Worm (Caenorhabditis elegans): Measurements from ENCODE around the gene stn-2.

stn-2 gene

DNA sequence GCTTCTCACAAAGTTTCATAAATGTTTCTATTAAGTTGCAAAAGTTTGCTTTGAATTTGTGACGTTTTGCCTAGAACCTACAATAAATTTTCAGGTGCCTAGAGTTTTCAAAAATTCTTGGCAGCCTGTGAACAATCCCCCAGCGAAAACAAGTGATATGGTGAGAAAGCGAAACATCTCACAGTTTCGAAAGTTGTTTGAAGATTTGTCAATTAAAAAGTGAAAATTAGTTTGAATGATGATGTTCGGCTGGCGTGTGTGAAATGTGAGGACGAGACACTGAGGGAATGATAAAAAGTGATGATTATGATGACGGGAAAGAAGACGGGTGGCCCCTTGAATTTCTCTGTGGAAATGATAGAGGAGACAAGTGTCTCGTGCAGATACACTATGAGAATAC lies 41.6 kb downstream of the stn-2 start:
- peak in 1 of 6 experiments; percentile 11 for TF ChIP-seq elt-3 (tag; optimal IDR thresholded peaks at IDR 0.05)
- TF ChIP-seq unc-86 (tag; optimal IDR thresholded peaks at IDR 0.05): no peak
- TF ChIP-seq blmp-1 (tag; optimal IDR thresholded peaks at IDR 0.05): peak; percentile 78

DNA sequence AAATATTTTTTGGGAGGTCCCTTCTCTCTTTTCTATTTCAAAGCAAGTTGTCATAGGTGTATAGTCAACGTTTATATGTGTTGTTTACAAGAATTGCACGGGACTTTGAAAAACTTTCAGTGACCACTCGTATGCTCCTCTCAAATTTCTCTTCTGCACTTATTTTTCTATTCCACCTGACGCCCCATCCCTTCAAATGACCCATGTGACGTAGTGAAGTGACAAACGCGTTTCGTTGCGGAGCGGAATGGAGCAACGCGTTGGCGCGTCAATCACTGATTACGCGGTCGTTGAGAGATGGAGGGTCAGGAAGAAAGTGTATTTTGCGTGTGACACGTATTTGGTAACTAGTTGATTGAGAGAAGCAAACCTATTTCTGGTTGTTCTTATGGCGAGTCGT lies 44.4 kb downstream of the stn-2 start:
- TF ChIP-seq zag-1 (tag; optimal IDR thresholded peaks at IDR 0.05): no peak
- TF ChIP-seq ceh-88 (GFP tag; IDR thresholded peaks at IDR 0.05): no peak
- TF ChIP-seq fkh-8 (tag; optimal IDR thresholded peaks at IDR 0.05): no peak
- TF ChIP-seq nhr-20 (tag; optimal IDR thresholded peaks at IDR 0.05): no peak
- TF ChIP-seq ztf-11 (tag; optimal IDR thresholded peaks at IDR 0.05): no peak
- TF ChIP-seq lin-39 (tag; optimal IDR thresholded peaks at IDR 0.05): no peak
- no peak for TF ChIP-seq dsc-1 (tag; optimal IDR thresholded peaks at IDR 0.05)
- no peak for TF ChIP-seq ama-1 (optimal IDR thresholded peaks at IDR 0.05)
- TF ChIP-seq unc-62 (GFP tag; optimal IDR thresholded peaks at IDR 0.05): no peak
- no peak for TF ChIP-seq tbx-2 (tag; optimal IDR thresholded peaks at IDR 0.05)
- no peak for TF ChIP-seq Y116A8C.19 (tag; optimal IDR thresholded peaks at IDR 0.05; ENCODE audit: borderline replicate concordance)
- no peak for TF ChIP-seq C34B4.2 (tag; optimal IDR thresholded peaks at IDR 0.05)
- TF ChIP-seq egl-13 (tag; optimal IDR thresholded peaks at IDR 0.05): no peak
- TF ChIP-seq pax-3 (tag; optimal IDR thresholded peaks at IDR 0.05): no peak
- no peak for TF ChIP-seq blmp-1 (tag; optimal IDR thresholded peaks at IDR 0.05)
- no peak for TF ChIP-seq dpl-1 (GFP tag; optimal IDR thresholded peaks at IDR 0.05)
- no peak for TF ChIP-seq tlp-1 (tag; optimal IDR thresholded peaks at IDR 0.05)
- no peak for TF ChIP-seq C16A3.4 (tag; optimal IDR thresholded peaks at IDR 0.05)
- TF ChIP-seq nhr-77 (tag; optimal IDR thresholded peaks at IDR 0.05): no peak
- TF ChIP-seq sptf-1 (tag; optimal IDR thresholded peaks at IDR 0.05): no peak

DNA sequence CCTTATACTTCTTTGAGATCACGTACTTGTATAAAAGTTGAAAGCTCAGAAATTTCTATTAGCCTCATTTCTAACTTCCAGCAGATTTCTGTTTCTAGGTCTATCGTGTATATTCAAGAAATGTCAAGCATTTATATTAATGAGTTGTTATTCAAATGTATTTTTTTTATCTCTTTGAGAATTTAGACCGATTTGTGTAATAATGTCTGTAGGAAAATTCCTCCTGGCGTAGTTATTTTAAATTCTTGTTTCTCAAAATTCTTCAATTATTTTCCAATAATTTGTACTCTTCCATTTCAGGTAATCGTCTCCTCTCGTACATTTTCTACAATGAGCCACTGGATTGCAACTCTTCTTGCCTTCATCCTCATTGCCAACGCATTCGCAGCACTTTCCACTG lies 53.1 kb downstream of the stn-2 start, which contains the start of gene nlp-61:
Gene nlp-61, plus strand, starts transcription at position 301 of the 400 bp plus-strand sequence.
- TF ChIP-seq alr-1 (tag; optimal IDR thresholded peaks at IDR 0.05; ENCODE audit: borderline replicate concordance): no peak

All from whole organism, L1 larva.